Fruit fly (Drosophila melanogaster) whole organism, adult: ENCODE data around the gene Alp5.

ENCODE experiments used
- CG11617 ChIP-seq: fragments of 200-800 bp; sonication (Bioruptor generic); optimal IDR thresholded peaks from 2 replicates; lab custom pipeline; 2017; ENCODE audit warnings: mild to moderate bottlenecking, missing biosample characterization, missing genetic modification reagents, missing genetic modification characterization
- CG14711 ChIP-seq: fragments of 200-800 bp; sonication (Bioruptor generic); optimal IDR thresholded peaks from 2 replicates; lab custom pipeline; 2018; ENCODE audit warnings: missing biosample characterization, mild to moderate bottlenecking, missing genetic modification characterization, moderate library complexity
- CG7045 ChIP-seq: fragments of 200-800 bp; sonication (Bioruptor generic); optimal IDR thresholded peaks from 2 replicates; lab custom pipeline; 2017; ENCODE audit warnings: missing biosample characterization, mild to moderate bottlenecking, missing genetic modification characterization
- Mnt ChIP-seq: fragments of 200-800 bp; sonication (Bioruptor generic); optimal IDR thresholded peaks from 2 replicates; lab custom pipeline; 2016; ENCODE audit warnings: missing biosample characterization, mild to moderate bottlenecking, missing genetic modification characterization
- bab1 ChIP-seq: fragments of 200-800 bp; sonication (Bioruptor generic); optimal IDR thresholded peaks from 3 replicates; lab custom pipeline; 2019; ENCODE audit warnings: missing biosample characterization, mild to moderate bottlenecking, missing genetic modification characterization, moderate library complexity
- cic ChIP-seq: fragments of 200-800 bp; sonication (Bioruptor generic); optimal IDR thresholded peaks from 2 replicates; lab custom pipeline; 2017; ENCODE audit warnings: missing biosample characterization, mild to moderate bottlenecking, missing genetic modification characterization, moderate library complexity

DNA sequence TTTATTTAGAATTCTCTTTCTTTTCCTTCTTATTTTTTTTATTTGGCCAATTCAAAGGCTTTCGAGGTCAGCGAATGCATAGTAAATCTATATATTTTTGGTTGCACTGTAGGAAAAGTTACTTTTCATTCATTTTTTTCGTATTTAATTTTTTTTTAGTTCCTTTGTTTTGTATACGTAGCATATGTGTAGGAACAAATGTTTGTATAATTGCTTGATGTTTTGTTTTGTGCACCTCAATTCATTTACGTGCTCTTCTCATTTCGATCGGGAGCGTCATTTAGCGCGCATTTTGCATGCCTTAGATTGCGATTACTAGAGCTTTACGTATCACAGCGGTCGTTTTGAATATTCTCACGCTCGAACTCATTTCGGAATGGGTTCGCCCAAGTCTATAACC lies 43.8 kb downstream of the Alp5 start:
- TF ChIP-seq Mnt (GFP tag; lab: Kevin White, UChicago) (no peak), CG14711 (tag; lab: Kevin White, UChicago) (no peak), CG7045 (GFP tag; lab: Kevin White, UChicago) (no peak), bab1 (GFP tag; lab: Kevin White, UChicago) (no peak), cic (GFP tag; lab: Kevin White, UChicago) (peak; percentile 87), CG11617 (GFP tag; lab: Kevin White, UChicago) (peak; percentile 12)
